Worm (Caenorhabditis elegans) whole organism, midembryonic: ENCODE data around the gene F26D11.1.

Source experiments
- T22C8.4 ChIP-seq: fragments of 200-800 bp; sonication (Bioruptor generic); IDR thresholded peaks from 2 replicates; pipeline ENCODE4 v1.3.6; 2022; ENCODE audit warnings: missing genetic modification characterization, missing compliant biosample characterization
- cog-1 ChIP-seq: sonication (generic microtip); optimal IDR thresholded peaks from 2 replicates; lab custom pipeline; 2016; ENCODE audit warnings: missing genetic modification characterization, missing compliant biosample characterization
- flt-1 ChIP-seq: fragments of 200-800 bp; sonication (Bioruptor generic); IDR thresholded peaks from 2 replicates; pipeline ENCODE4 v1.3.6; 2022; ENCODE audit warnings: missing genetic modification characterization, missing compliant biosample characterization
- klf-2 ChIP-seq: fragments of 200-800 bp; sonication (Bioruptor generic); conservative IDR thresholded peaks from 2 replicates; pipeline ENCODE4 v1.3.6; 2022; ENCODE audit warnings: missing genetic modification reagents, missing genetic modification characterization, missing compliant biosample characterization
- med-1 ChIP-seq: sonication (generic microtip); optimal IDR thresholded peaks from 2 replicates; lab custom pipeline; 2017; ENCODE audit warnings: missing genetic modification characterization, mild to moderate bottlenecking, missing compliant biosample characterization, antibody characterized with exemption, missing genetic modification reagents; ENCODE audit not compliant: insufficient read depth
- ref-1 ChIP-seq: fragments of 200-800 bp; sonication (Bioruptor generic); conservative IDR thresholded peaks from 2 replicates; pipeline ENCODE4 v1.3.6; 2022; ENCODE audit warnings: missing genetic modification reagents, missing genetic modification characterization, missing compliant biosample characterization
- tab-1 ChIP-seq: fragments of 200-800 bp; sonication (Bioruptor generic); IDR thresholded peaks from 2 replicates; pipeline ENCODE4 v1.3.6; 2022; ENCODE audit warnings: missing genetic modification characterization, missing compliant biosample characterization
- ztf-23 ChIP-seq: fragments of 200-800 bp; sonication (Bioruptor generic); IDR thresholded peaks from 2 replicates; pipeline ENCODE4 v1.3.6; 2022; ENCODE audit warnings: missing genetic modification reagents, missing genetic modification characterization, missing compliant biosample characterization
- ztf-29 ChIP-seq: fragments of 200-800 bp; sonication (Bioruptor generic); IDR thresholded peaks from 2 replicates; pipeline ENCODE4 v1.3.6; 2022; ENCODE audit warnings: missing genetic modification reagents, missing genetic modification characterization, missing compliant biosample characterization

F26D11.1 gene

DNA sequence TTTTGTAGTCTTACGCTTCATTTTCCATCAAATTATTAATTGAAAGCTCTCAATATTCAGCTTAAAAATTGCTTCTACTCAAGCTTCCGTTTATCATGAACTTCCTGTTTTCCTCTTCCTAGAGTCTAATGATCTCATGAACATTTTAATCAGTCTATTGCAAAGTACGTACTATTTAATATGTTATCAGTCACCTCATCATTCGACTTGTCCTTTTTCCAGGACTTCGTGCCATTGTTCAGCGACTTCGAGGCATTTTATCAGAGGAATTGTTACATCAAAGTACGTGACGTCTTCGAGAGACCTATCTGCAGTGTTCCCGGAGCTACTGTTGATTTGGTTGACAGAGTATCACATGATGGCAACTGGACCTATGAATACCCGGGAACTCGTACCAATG, 38.4 kb downstream of the F26D11.1 start:
- no peak for TF ChIP-seq ref-1 (GFP tag; lab: Robert Waterston, UW)
- TF ChIP-seq ztf-23 (GFP tag; lab: Robert Waterston, UW): no peak
- TF ChIP-seq cog-1 (tag; lab: Kevin White, UChicago): no peak
- TF ChIP-seq klf-2: no peak
- TF ChIP-seq ztf-29 (GFP tag; lab: Robert Waterston, UW): no peak
- TF ChIP-seq med-1 (GFP tag; lab: Kevin White, UChicago): no peak
- TF ChIP-seq T22C8.4 (GFP tag; lab: Robert Waterston, UW): no peak
- TF ChIP-seq flt-1 (GFP tag; lab: Robert Waterston, UW): no peak
- no peak for TF ChIP-seq tab-1

DNA sequence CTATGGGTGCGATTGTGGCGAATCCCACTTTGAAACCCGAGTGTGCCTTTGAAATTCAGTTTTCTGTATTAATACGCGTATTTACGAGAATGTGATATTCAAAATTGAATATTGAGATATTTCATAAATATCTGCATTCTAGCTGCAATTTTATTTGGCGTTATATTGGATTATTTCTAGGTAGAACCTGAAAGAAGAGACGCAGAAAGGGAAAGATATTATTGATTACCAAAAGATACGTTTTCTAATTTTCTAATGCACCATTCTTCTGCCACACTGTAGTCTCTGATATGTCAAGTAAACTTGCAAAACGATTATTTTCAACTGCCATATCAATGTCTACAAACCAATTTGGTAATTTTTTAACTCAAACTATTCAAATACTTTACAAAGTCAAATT, 40.7 kb downstream of the F26D11.1 start, which contains the start of gene ech-3:
TSS of gene ech-3 (plus strand) at position 178 of the 400 bp plus-strand sequence.
- TF ChIP-seq ref-1 (GFP tag; lab: Robert Waterston, UW): no peak
- TF ChIP-seq med-1 (GFP tag; lab: Kevin White, UChicago): no peak
- TF ChIP-seq klf-2: no peak
- no peak for TF ChIP-seq ztf-29 (GFP tag; lab: Robert Waterston, UW)
- no peak for TF ChIP-seq ztf-23 (GFP tag; lab: Robert Waterston, UW)
- no peak for TF ChIP-seq tab-1
- no peak for TF ChIP-seq cog-1 (tag; lab: Kevin White, UChicago)
- TF ChIP-seq T22C8.4 (GFP tag; lab: Robert Waterston, UW): no peak
- no peak for TF ChIP-seq flt-1 (GFP tag; lab: Robert Waterston, UW)

DNA sequence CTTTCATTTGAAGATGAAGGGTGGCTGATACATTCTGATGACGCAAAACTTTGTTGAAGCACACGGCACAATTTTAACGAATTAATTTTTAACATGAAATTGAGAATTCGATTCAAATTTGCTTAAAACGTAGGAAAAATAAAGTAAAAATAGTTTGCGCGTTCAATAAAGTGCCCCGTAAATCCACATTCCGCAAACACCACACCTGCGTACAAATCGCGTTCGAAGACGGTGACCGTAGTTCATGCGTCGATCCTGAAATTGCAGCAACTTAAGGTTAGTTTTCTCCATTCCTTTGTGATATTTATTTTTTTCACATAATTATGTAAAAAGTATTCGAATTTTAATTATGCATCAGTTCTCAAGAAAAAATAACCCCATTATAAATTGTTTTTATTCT, 43.4 kb downstream of the F26D11.1 start, which contains the start of gene F43H9.3:
TSS of gene F43H9.3 (minus strand) at position 189 of the 400 bp plus-strand sequence.
- TF ChIP-seq ztf-23 (GFP tag; lab: Robert Waterston, UW) (no peak), klf-2 (no peak), ztf-29 (GFP tag; lab: Robert Waterston, UW) (no peak), ref-1 (GFP tag; lab: Robert Waterston, UW) (no peak), cog-1 (tag; lab: Kevin White, UChicago) (no peak), T22C8.4 (GFP tag; lab: Robert Waterston, UW) (no peak), flt-1 (GFP tag; lab: Robert Waterston, UW) (no peak), med-1 (GFP tag; lab: Kevin White, UChicago) (no peak), tab-1 (no peak)

DNA sequence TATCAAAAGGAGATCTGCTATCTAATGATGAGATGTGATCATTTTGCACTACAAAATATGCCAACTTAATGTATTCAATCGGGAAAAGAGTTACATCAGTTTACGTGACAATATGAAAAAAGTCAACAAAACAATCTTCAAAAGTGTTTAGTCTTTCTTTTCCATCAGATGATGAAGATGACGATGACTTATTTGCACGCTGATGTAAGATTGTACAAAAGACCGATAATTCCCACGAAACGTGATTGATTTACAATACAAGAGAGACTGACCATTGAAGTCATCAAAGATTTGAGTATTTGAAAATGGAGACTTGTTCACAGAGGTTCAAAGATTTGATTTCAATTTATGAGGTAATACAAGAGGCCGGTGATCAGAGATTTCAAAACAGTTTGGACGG, 43.9 kb downstream of the F26D11.1 start:
- TF ChIP-seq tab-1: no peak
- no peak for TF ChIP-seq ztf-29 (GFP tag; lab: Robert Waterston, UW)
- no peak for TF ChIP-seq klf-2
- TF ChIP-seq flt-1 (GFP tag; lab: Robert Waterston, UW): no peak
- TF ChIP-seq cog-1 (tag; lab: Kevin White, UChicago): no peak
- TF ChIP-seq med-1 (GFP tag; lab: Kevin White, UChicago): no peak
- TF ChIP-seq ref-1 (GFP tag; lab: Robert Waterston, UW): no peak
- TF ChIP-seq ztf-23 (GFP tag; lab: Robert Waterston, UW): no peak
- no peak for TF ChIP-seq T22C8.4 (GFP tag; lab: Robert Waterston, UW)

DNA sequence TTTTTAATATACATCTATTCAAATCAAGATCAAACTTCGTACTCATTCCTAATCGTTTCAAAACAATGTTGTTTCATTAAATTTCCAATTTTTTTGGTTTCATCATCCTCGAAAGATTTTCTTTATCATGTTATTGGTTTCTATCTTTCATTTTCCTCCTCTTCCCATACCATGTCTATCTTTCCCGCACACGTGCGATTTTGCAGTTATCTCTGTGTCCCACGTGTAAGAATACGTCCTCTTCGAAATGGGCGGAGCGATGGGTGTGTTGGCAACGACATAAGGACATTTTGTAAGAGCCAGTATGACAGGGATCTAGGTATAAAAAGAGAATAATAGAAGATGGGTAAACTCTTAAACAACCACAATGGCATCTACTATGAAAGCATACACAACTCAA, 45.0 kb downstream of the F26D11.1 start, which contains the start of gene F43H9.4:
TSS of gene F43H9.4 (plus strand) at position 366 of the 400 bp plus-strand sequence.
- TF ChIP-seq flt-1 (GFP tag; lab: Robert Waterston, UW) (no peak), ztf-23 (GFP tag; lab: Robert Waterston, UW) (no peak), T22C8.4 (GFP tag; lab: Robert Waterston, UW) (no peak), ref-1 (GFP tag; lab: Robert Waterston, UW) (no peak), med-1 (GFP tag; lab: Kevin White, UChicago) (no peak), tab-1 (no peak), cog-1 (tag; lab: Kevin White, UChicago) (no peak), klf-2 (no peak), ztf-29 (GFP tag; lab: Robert Waterston, UW) (no peak)

DNA sequence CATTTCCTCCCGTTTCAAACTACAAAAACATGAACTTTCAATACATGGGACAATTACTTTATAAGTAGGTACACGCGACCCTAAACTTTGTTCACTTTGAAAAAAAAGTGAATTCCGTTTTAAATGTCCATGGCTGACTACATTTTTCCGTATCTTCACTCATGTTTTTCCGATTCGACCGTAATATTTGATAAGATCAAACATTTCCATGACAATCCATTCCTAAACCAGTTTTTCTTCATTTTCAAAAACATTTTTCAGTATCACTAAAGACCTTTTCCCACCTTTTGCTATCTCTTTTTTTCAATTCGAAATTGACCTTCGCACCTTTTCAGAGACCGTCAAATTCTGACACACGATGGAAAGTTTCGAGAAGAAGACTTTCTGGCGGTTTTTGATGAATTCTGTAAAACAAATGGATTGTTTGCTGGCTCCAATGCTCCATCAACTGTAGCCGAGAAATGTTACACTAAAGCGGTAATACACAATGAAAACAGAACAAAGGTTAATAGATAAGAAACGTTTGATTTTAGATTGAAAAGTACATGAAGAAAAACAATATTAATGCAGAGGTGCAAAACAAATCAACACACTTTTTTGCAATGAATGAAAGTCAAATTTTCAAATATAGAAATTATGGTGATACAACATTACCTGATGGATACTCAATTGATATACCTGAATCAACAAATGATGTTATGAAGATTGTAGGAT, 46.2 kb downstream of the F26D11.1 start:
- TF ChIP-seq ztf-29 (GFP tag; lab: Robert Waterston, UW) (no peak), flt-1 (GFP tag; lab: Robert Waterston, UW) (no peak), tab-1 (no peak), med-1 (GFP tag; lab: Kevin White, UChicago) (no peak), cog-1 (tag; lab: Kevin White, UChicago) (no peak), T22C8.4 (GFP tag; lab: Robert Waterston, UW) (no peak), klf-2 (no peak), ztf-23 (GFP tag; lab: Robert Waterston, UW) (no peak)

DNA sequence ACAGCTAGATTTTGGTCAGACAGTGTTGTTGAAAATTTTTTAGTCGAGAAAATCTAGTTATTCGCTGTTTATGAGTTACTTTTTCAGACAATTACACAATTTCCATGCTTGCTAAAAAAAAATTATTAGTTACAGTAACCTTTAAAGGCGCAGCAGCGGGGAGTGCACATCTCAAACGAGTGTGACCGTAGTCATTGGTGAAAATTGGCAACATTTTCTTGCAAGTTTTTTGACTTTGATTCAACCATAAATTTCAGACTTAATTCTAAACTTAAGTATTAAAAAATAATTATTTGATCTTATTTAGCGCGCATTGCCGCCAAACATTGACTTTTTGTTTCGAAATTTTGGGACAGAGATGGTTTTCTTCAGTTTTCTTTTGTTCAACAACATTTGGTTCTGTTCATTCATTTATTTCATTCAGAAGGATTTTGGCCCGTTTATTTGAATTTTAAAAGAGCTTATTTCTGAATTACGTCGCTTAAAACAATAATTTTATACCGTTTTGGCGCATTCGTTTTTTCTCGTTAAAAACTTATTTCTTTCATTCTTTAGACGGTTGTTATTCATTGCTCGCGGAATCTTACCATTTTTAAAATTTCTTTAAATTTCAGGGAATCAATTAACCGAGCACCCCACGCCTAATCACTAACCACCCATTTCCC, 47.6 kb downstream of the F26D11.1 start, which contains the start of gene oma-2:
TSS of gene oma-2 (plus strand) at position 615 of the 665 bp plus-strand sequence.
- TF ChIP-seq ref-1 (GFP tag; lab: Robert Waterston, UW) (no peak), cog-1 (tag; lab: Kevin White, UChicago) (no peak), tab-1 (no peak), T22C8.4 (GFP tag; lab: Robert Waterston, UW) (no peak), ztf-29 (GFP tag; lab: Robert Waterston, UW) (no peak), flt-1 (GFP tag; lab: Robert Waterston, UW) (no peak), med-1 (GFP tag; lab: Kevin White, UChicago) (no peak)

DNA sequence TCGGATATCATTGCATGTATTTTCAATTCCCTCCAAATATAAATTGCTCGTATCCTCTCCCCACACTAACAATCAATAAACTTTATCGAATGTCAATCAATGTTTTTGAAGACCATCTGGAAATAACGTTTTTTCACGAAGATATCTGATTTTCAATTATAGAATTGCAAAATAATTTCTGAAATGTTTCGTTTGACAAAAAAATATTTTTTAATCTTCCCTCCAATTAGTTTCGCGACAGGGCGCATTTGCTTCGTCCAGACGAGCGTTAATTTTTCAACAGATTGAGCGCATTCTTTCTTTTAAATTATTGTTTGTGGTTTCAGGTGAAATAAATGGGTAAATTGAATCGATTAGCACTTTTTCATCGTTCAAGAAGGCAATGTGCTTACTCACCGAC, 49.8 kb downstream of the F26D11.1 start, which contains the start of gene vars-1:
TSS of gene vars-1 (plus strand) at position 291 of the 400 bp plus-strand sequence.
- TF ChIP-seq med-1 (GFP tag; lab: Kevin White, UChicago) (no peak), T22C8.4 (GFP tag; lab: Robert Waterston, UW) (no peak), ztf-23 (GFP tag; lab: Robert Waterston, UW) (no peak), ref-1 (GFP tag; lab: Robert Waterston, UW) (no peak), klf-2 (no peak), cog-1 (tag; lab: Kevin White, UChicago) (no peak), flt-1 (GFP tag; lab: Robert Waterston, UW) (no peak), ztf-29 (GFP tag; lab: Robert Waterston, UW) (no peak), tab-1 (no peak)
